Worm (Caenorhabditis elegans): ENCODE measurements around the gene D1086.17.

Gene D1086.17

ce11 chrV:14055097-14055496 lies 12.6 kb upstream of the D1086.17 start (continued):
- peak; percentile 47 for TF ChIP-seq F10E7.11 (tag; optimal IDR thresholded peaks at IDR 0.05)
- TF ChIP-seq snpc-1.3 (tag; optimal IDR thresholded peaks at IDR 0.05; ENCODE audit: insufficient read depth), result peak; percentile 19
- TF ChIP-seq hsf-1 (GFP tag; IDR thresholded peaks at IDR 0.05), result peak; percentile 74
- TF ChIP-seq F39B2.1 (GFP tag; IDR thresholded peaks at IDR 0.05), result 0 out of 2 replicates have a peak, but pooled peaks have one; percentile 42
- 0 out of 2 replicates have a peak, but pooled peaks have one; percentile 40 for TF ChIP-seq nfya-2 (GFP tag; IDR thresholded peaks at IDR 0.05)
- peak; percentile 60 for TF ChIP-seq unc-130 (GFP tag; optimal IDR thresholded peaks at IDR 0.05)
- peak; percentile 87 for TF ChIP-seq chd-7 (tag; optimal IDR thresholded peaks at IDR 0.05)
- TF ChIP-seq C06A6.2 (GFP tag; conservative IDR thresholded peaks at IDR 0.05), result peak; percentile 97
- peak; percentile 87 for TF ChIP-seq F57C9.4 (tag; optimal IDR thresholded peaks at IDR 0.05)
- TF ChIP-seq ztf-18 (tag; optimal IDR thresholded peaks at IDR 0.05), result peak; percentile 55
- peak; percentile 97 for TF ChIP-seq ZK185.1 (tag; optimal IDR thresholded peaks at IDR 0.05; ENCODE audit: poor library complexity, severe bottlenecking)
- TF ChIP-seq F33H1.4 (GFP tag; IDR thresholded peaks at IDR 0.05), result peak; percentile 72
- peak; percentile 17 for TF ChIP-seq B0261.1 (tag; optimal IDR thresholded peaks at IDR 0.05)
- TF ChIP-seq lag-1 (GFP tag; IDR thresholded peaks at IDR 0.05), result peak; percentile 97
- TF ChIP-seq nfyb-1 (GFP tag; IDR thresholded peaks at IDR 0.05), result peak; percentile 97
- peak; percentile 95 for TF ChIP-seq rcor-1 (GFP tag; IDR thresholded peaks at IDR 0.05)
- TF ChIP-seq lir-1 (GFP tag; conservative IDR thresholded peaks at IDR 0.05), result peak; percentile 97

ce11 chrV:14057540-14057939 lies 10.1 kb upstream of the D1086.17 start, which contains the start of gene F58D12.3:
TSS of gene F58D12.3 (plus strand) at chrV:14057840.
- no peak for TF ChIP-seq zim-3 (tag; optimal IDR thresholded peaks at IDR 0.05)
- no peak for TF ChIP-seq lin-40 (tag; optimal IDR thresholded peaks at IDR 0.05)
- TF ChIP-seq him-1 (tag; optimal IDR thresholded peaks at IDR 0.05), result no peak
- TF ChIP-seq sptf-2 (GFP tag; optimal IDR thresholded peaks at IDR 0.05), result no peak
- no peak for TF ChIP-seq F22D6.2 (tag; optimal IDR thresholded peaks at IDR 0.05)
- TF ChIP-seq hlh-12 (tag; optimal IDR thresholded peaks at IDR 0.05), result no peak
- TF ChIP-seq madf-6 (GFP tag; IDR thresholded peaks at IDR 0.05), result no peak

- no peak for TF ChIP-seq attf-5 (GFP tag; optimal IDR thresholded peaks at IDR 0.05)
Observed at ce11 chrV:14063980-14064379, 3.7 kb upstream of the D1086.17 start.

- TF ChIP-seq him-1 (tag; optimal IDR thresholded peaks at IDR 0.05), result no peak
- TF ChIP-seq athp-1 (tag; optimal IDR thresholded peaks at IDR 0.05), result no peak
- no peak for TF ChIP-seq lin-26 (GFP tag; IDR thresholded peaks at IDR 0.05)
- TF ChIP-seq cebp-2 (GFP tag; IDR thresholded peaks at IDR 0.05), result no peak
- TF ChIP-seq mel-28 (tag; optimal IDR thresholded peaks at IDR 0.05; ENCODE audit: borderline replicate concordance), result no peak
- no peak for TF ChIP-seq Y56A3A.18 (GFP tag; IDR thresholded peaks at IDR 0.05)
- TF ChIP-seq aptf-3 (GFP tag; IDR thresholded peaks at IDR 0.05), result no peak
- no peak for TF ChIP-seq gei-17 (GFP tag; optimal IDR thresholded peaks at IDR 0.05)
- TF ChIP-seq ceh-58 (GFP tag; IDR thresholded peaks at IDR 0.05), result no peak
- no peak for TF ChIP-seq ceh-100 (GFP tag; IDR thresholded peaks at IDR 0.05)
- no peak for TF ChIP-seq madf-6 (GFP tag; IDR thresholded peaks at IDR 0.05)
- no peak for TF ChIP-seq nhr-90 (tag; optimal IDR thresholded peaks at IDR 0.05)
- TF ChIP-seq C17E4.6 (GFP tag; IDR thresholded peaks at IDR 0.05), result no peak
- no peak for TF ChIP-seq tlf-1 (GFP tag; optimal IDR thresholded peaks at IDR 0.05)
- TF ChIP-seq B0336.3 (GFP tag; IDR thresholded peaks at IDR 0.05), result no peak
- TF ChIP-seq rpc-1 (optimal IDR thresholded peaks at IDR 0.05), result no peak
- TF ChIP-seq rpc-1 (tag; optimal IDR thresholded peaks at IDR 0.05), result no peak
- no peak for TF ChIP-seq lsy-27 (tag; optimal IDR thresholded peaks at IDR 0.05; ENCODE audit: borderline replicate concordance, insufficient read depth)
- TF ChIP-seq ets-4 (GFP tag; optimal IDR thresholded peaks at IDR 0.05), result no peak
- TF ChIP-seq sptf-2 (GFP tag; optimal IDR thresholded peaks at IDR 0.05), result no peak
Observed at ce11 chrV:14064422-14064821, 3.2 kb upstream of the D1086.17 start, which contains the start of gene D1086.21. TSS of gene D1086.21 (plus strand) at chrV:14064722.
